Fruit fly (Drosophila melanogaster) whole organism: Measurements from ENCODE around the gene CG7991.

Experiments used
- Dll ChIP-seq: fragments of >200 bp; optimal IDR thresholded peaks from 2 replicates; lab custom pipeline; 2017
- usp ChIP-seq: fragments of >200 bp; optimal IDR thresholded peaks from 2 replicates; lab custom pipeline; 2017; ENCODE audit warnings: missing biosample characterization, missing genetic modification characterization, mixed read lengths

DNA sequence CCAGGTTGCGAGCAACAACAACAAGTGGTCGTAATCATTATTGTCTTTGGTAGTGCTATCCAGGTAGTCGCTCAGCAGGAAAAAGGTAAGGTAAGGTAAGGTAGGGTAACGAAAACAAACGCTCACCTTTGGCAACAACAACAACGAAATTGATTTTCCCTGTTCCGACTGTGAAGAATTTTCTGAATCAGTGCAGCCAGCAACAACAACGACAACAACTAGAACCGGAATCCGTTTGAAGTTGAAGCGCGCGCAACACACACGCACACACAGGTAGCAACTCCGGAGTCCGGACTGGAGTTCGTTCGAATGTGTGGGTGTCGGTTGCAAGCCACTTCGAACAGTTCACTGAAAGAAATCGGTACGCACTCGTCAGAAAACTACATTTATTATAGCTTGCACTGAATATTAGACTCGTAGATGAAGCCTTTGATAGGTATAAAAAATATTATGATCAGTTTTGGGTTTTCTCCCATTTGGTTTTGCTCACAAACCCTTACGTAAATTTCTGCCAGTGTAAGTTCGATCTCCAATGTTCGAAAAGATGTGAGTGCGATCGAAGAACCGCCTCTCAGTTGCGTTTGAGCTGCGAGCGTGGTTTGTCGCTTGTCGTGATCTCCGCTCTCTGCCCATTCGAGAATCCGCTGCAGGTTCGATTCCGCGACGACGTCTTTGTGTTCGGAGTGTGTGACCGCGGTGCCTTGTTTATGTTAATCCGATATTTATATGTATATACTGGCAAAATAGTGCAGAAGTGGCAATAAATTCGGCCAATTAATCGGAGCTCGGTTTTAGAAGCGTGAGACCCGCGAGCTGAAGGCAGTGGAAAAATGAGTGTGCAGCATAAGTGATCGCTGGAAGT is 72.1 kb downstream of the CG7991 start, which contains the start of gene CG13921:
- no peak for TF ChIP-seq Dll
- TF ChIP-seq usp (GFP tag; lab: Kevin White, UChicago) = no peak
